Worm (Caenorhabditis elegans): ENCODE data around the gene R05A10.2.

- TF ChIP-seq scrt-1 (GFP tag; IDR thresholded peaks at IDR 0.05) = no peak
- no peak for TF ChIP-seq sea-1 (GFP tag; conservative IDR thresholded peaks at IDR 0.05)
- no peak for TF ChIP-seq ama-1 (optimal IDR thresholded peaks at IDR 0.05)
- no peak for TF ChIP-seq ceh-36 (tag; optimal IDR thresholded peaks at IDR 0.05)
- TF ChIP-seq flt-1 (GFP tag; IDR thresholded peaks at IDR 0.05) = no peak
- no peak for TF ChIP-seq hmg-4 (GFP tag; optimal IDR thresholded peaks at IDR 0.05)
- no peak for TF ChIP-seq ets-7 (tag; optimal IDR thresholded peaks at IDR 0.05)
- no peak for TF ChIP-seq tbx-37 (GFP tag; conservative IDR thresholded peaks at IDR 0.05)
- TF ChIP-seq hmbx-1 (tag; optimal IDR thresholded peaks at IDR 0.05) = no peak
- TF ChIP-seq hnd-1 (tag; optimal IDR thresholded peaks at IDR 0.05) = no peak
- no peak for TF ChIP-seq aly-1 (tag; optimal IDR thresholded peaks at IDR 0.05)
- TF ChIP-seq tbx-11 (GFP tag; IDR thresholded peaks at IDR 0.05) = no peak
- TF ChIP-seq ceh-13 (GFP tag; optimal IDR thresholded peaks at IDR 0.05) = no peak
Measured at ce11 chrIV:14153261-14153660, 23.8 kb upstream of the R05A10.2 start, which contains the start of gene oac-38.

All from whole organism, early embryonic.